Worm (Caenorhabditis elegans): ENCODE data around the gene atg-7.

atg-7 gene

ce11 chrIV:11118837-11119491, 38.1 kb upstream of the atg-7 start, which contains the start of the genes imp-2 and enpl-1 (continued):
- TF ChIP-seq ceh-83 (GFP tag; optimal IDR thresholded peaks at IDR 0.05) = no peak
- peak; percentile 87 for TF ChIP-seq lsy-2 (tag; optimal IDR thresholded peaks at IDR 0.05)
- TF ChIP-seq drap-1 (GFP tag; optimal IDR thresholded peaks at IDR 0.05) = peak; percentile 60
- TF ChIP-seq hlh-1 (tag; optimal IDR thresholded peaks at IDR 0.05) = peak; percentile 60
- peak; percentile 79 for TF ChIP-seq ham-2 (GFP tag; optimal IDR thresholded peaks at IDR 0.05)

ce11 chrIV:11112641-11113040, 31.8 kb upstream of the atg-7 start, which contains the start of gene clc-9:
TSS of gene clc-9 (plus strand) at chrIV:11112941.
- no peak for TF ChIP-seq unc-62 (GFP tag; optimal IDR thresholded peaks at IDR 0.05)
- no peak for TF ChIP-seq ceh-39 (tag; optimal IDR thresholded peaks at IDR 0.05)
- TF ChIP-seq nhr-76 (tag; optimal IDR thresholded peaks at IDR 0.05) = no peak
- no peak for TF ChIP-seq ceh-43 (GFP tag; optimal IDR thresholded peaks at IDR 0.05)
- no peak for TF ChIP-seq ces-1 (GFP tag; optimal IDR thresholded peaks at IDR 0.05)
- TF ChIP-seq hlh-1 (tag; optimal IDR thresholded peaks at IDR 0.05) = no peak
- TF ChIP-seq blmp-1 (tag; optimal IDR thresholded peaks at IDR 0.05) = no peak
- TF ChIP-seq nhr-12 (tag; optimal IDR thresholded peaks at IDR 0.05) = no peak
- TF ChIP-seq pha-4 (tag; optimal IDR thresholded peaks at IDR 0.05) = no peak
- TF ChIP-seq elt-1 (tag; optimal IDR thresholded peaks at IDR 0.05; ENCODE audit: borderline replicate concordance, insufficient read depth) = no peak
- no peak for TF ChIP-seq ztf-11 (tag; optimal IDR thresholded peaks at IDR 0.05)

- TF ChIP-seq mab-5 (tag; optimal IDR thresholded peaks at IDR 0.05) = no peak
- peak; percentile 75 for TF ChIP-seq hlh-1 (tag; optimal IDR thresholded peaks at IDR 0.05)
Observed at ce11 chrIV:11111898-11112297, 31.0 kb upstream of the atg-7 start.

DNA sequence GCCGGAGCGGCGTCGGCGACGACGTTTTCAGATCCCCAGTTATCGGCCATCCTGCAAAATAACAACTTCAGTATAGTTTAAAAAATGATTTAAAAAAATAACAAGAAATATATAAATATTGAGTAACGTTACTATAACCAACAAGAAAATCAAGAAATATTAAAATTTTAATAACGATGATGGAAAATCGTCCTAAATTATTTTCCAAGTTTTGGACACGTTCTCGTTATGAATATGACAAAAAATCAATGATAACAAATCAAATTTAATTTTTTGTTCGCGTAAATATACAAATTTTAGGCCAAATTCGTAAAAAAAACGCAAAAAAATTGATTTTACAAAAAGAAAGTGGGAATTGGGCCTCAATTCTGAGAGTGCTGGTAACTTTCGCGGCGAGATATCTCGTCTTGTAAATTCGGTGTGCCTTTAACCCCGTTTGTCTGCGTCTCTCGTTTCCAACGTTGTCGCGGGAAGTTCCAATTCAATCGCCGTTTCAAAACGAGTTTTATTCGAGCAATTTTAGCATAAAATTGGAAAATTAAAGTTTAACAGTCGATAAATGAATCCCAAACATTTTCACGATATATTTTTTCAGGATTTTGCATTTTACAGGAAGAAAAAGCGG, 30.3 kb upstream of the atg-7 start, which contains the start of gene rps-5:
Gene rps-5 (minus strand): TSS at position 51 of the 625 bp plus-strand sequence.
- TF ChIP-seq tbx-8 (GFP tag; optimal IDR thresholded peaks at IDR 0.05) (no peak), M03D4.4 (tag; optimal IDR thresholded peaks at IDR 0.05) (no peak), ceh-43 (GFP tag; optimal IDR thresholded peaks at IDR 0.05) (no peak), ceh-39 (tag; optimal IDR thresholded peaks at IDR 0.05) (peak; percentile 10), pha-4 (tag; optimal IDR thresholded peaks at IDR 0.05) (peak; percentile 41), unc-62 (GFP tag; optimal IDR thresholded peaks at IDR 0.05) (no peak), mep-1 (tag; optimal IDR thresholded peaks at IDR 0.05) (peak; percentile 41), lin-32 (GFP tag; optimal IDR thresholded peaks at IDR 0.05) (no peak), hlh-1 (tag; optimal IDR thresholded peaks at IDR 0.05) (peak; percentile 37), unc-120 (tag; optimal IDR thresholded peaks at IDR 0.05; ENCODE audit: poor library complexity, severe bottlenecking) (no peak), lsy-2 (tag; optimal IDR thresholded peaks at IDR 0.05) (peak; percentile 76), lin-13 (tag; optimal IDR thresholded peaks at IDR 0.05) (peak; percentile 58), mls-2 (tag; optimal IDR thresholded peaks at IDR 0.05) (no peak), ces-1 (GFP tag; optimal IDR thresholded peaks at IDR 0.05) (peak; percentile 82), nhr-237 (tag; optimal IDR thresholded peaks at IDR 0.05) (peak; percentile 33), snpc-4 (tag; optimal IDR thresholded peaks at IDR 0.05) (no peak), elt-1 (tag; optimal IDR thresholded peaks at IDR 0.05; ENCODE audit: borderline replicate concordance, insufficient read depth) (no peak)

- TF ChIP-seq snpc-4 (tag; optimal IDR thresholded peaks at IDR 0.05) (no peak), mls-2 (tag; optimal IDR thresholded peaks at IDR 0.05) (no peak), nhr-237 (tag; optimal IDR thresholded peaks at IDR 0.05) (no peak), ceh-39 (tag; optimal IDR thresholded peaks at IDR 0.05) (no peak), elt-1 (tag; optimal IDR thresholded peaks at IDR 0.05; ENCODE audit: borderline replicate concordance, insufficient read depth) (no peak), nhr-28 (tag; optimal IDR thresholded peaks at IDR 0.05) (no peak), nhr-2 (tag; optimal IDR thresholded peaks at IDR 0.05) (no peak), sem-2 (GFP tag; optimal IDR thresholded peaks at IDR 0.05) (no peak), ham-2 (GFP tag; optimal IDR thresholded peaks at IDR 0.05) (no peak), flh-1 (GFP tag; optimal IDR thresholded peaks at IDR 0.05) (no peak), unc-62 (GFP tag; optimal IDR thresholded peaks at IDR 0.05) (no peak), bed-3 (GFP tag; optimal IDR thresholded peaks at IDR 0.05) (no peak)
Observed at ce11 chrIV:11109771-11110170, 28.9 kb upstream of the atg-7 start, which contains the start of gene pigk-1. TSS of gene pigk-1 (minus strand) at chrIV:11110018.

Data from whole organism, mixed stage, embryonic.